Fruit fly (Drosophila melanogaster) ovary, adult (tissue): ENCODE data around the gene CG11404.

Experiments
- CG17801 ChIP-seq: fragments of 200-800 bp; optimal IDR thresholded peaks from 2 replicates; lab custom pipeline; 2019; ENCODE audit warnings: missing biosample characterization, mild to moderate bottlenecking, missing genetic modification characterization, moderate library complexity; ENCODE audit not compliant: partially characterized antibody

The CG11404 gene

DNA sequence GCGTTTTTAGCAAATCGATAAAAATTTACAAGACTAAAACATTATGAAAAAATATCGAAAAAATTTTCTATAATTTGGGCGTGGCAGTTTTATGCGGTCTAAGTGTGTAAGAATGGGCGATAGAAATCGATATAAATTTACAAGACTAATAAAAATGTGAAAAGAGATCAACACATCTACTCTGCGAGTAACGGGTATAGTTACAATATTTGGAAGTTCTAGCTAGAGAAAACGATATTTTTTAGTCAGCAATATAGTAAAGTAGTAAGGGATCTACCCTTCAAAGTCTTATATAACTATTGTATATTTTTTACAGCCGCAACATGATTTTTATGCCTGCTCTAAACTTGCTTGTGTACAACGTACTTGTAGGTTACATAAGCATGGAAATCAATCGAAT lies at the start of gene CG11404:
Gene CG11404, plus strand, starts transcription at position 301 of the 400 bp plus-strand sequence.
- TF ChIP-seq CG17801 (GFP tag; lab: Kevin White, UChicago): no peak

DNA sequence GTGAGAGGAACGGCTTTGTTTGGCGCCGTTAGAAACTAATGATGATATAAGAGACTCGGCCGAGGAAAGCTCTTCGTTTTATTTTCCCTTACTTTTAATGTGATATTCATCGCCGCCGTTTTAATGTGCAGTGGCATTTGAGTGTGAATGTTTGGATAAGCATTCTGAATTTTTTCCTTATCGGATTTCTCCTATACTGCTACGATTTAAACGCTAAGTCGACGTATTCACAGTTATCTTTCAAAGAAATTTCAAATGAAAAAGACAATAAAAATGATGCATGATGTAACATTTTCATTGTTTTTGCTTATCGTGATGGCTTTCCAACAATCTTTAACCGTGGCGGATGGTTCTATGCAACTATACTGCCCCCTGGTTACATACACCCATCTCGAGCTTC lies 46.9 kb upstream of the CG11404 start, which contains the start of gene CG43312:
Gene CG43312, plus strand, starts transcription at position 301 of the 400 bp plus-strand sequence.
- no peak for TF ChIP-seq CG17801 (GFP tag; lab: Kevin White, UChicago)

DNA sequence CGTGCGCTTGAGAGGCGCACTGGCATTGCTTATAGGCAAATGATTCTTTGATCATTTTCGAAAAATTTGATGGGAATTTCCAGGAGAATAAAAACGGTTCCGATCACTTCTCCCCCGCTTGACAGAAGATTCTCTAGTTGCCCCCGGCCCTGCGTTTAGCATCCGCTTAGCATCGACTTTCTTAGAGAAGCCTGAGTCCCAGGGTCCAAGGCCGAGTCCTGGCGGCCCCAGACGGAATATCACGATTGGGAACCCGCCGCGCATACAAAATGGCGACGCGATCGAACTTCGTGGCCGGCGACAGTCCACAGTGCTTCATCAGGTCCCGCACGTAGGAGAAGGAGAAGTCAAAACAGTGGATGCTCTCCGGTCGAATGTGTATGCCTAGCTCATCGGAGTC lies 44.5 kb upstream of the CG11404 start, which contains the start of gene CG43331:
Gene CG43331, minus strand, starts transcription at position 101 of the 400 bp plus-strand sequence.
- no peak for TF ChIP-seq CG17801 (GFP tag; lab: Kevin White, UChicago)

dm6 chr3L:22504323-22504722 lies 43.9 kb upstream of the CG11404 start, which contains the start of gene CG43330:
CG43330 (minus strand) TSS chr3L:22504423.
- no peak for TF ChIP-seq CG17801 (GFP tag; lab: Kevin White, UChicago)

DNA sequence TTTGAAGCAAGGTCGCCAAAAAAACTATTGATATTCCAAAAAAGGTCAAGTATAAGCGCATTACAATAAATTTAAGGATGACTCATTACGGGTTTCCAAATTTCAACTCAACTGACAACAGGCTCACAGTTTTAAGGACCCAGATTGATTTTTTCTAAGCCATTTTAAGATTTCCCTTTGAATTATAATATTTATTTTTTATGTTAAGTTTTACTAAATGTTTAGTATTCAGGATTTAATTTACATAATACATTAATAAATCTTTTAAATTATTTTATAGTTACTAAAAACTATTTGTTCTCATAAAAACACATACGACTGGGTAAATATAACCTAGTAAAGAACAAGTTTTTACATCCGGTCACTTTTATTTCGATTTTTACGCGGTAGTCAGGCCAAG lies 43.1 kb upstream of the CG11404 start, which contains the start of gene CG43329:
Gene CG43329, minus strand, starts transcription at position 101 of the 400 bp plus-strand sequence.
- no peak for TF ChIP-seq CG17801 (GFP tag; lab: Kevin White, UChicago)

DNA sequence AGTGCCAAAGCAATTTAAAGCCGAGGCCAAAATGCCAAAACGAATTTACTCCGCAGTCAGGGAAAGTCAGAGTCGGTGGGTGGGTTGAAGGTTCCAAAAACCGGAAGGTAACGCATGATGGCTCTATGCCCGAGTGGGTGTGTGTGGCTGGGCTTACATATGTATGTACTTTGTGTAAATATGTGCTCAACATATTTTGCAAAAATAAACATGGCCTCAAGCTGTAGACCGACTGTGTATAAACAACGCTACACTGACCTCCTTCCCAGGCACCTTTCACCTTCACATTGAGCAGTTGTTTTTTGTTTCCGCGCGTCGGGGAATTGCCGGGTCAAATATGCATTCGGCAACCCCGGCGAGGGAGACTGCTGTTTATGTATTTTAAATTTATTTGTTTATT lies 28.2 kb upstream of the CG11404 start:
- no peak for TF ChIP-seq CG17801 (GFP tag; lab: Kevin White, UChicago)

dm6 chr3L:22549926-22550325 lies 1.7 kb downstream of the CG11404 start, which contains the start of gene Trxr2:
Trxr2 (plus strand) TSS chr3L:22550226.
- no peak for TF ChIP-seq CG17801 (GFP tag; lab: Kevin White, UChicago)

DNA sequence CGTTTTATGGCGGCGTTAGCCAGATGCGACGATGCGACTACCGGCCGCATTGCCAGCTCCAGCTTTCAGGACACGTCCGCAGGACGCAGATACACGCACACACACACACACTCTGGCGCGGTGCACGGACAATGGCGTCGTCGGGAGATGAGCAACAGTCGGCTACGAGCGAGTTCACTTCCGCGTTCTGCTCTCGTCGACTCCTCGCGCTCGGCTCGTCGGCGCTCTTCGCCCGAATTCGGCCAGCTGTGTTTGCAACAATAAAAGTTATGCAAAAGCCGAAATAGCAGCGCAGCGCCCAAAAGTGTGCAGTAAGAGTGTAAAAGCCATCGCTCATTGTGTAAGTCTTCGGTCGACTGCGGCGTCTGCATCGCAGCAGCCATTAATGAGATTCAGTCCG lies 23.4 kb downstream of the CG11404 start:
- no peak for TF ChIP-seq CG17801 (GFP tag; lab: Kevin White, UChicago)

dm6 chr3L:22572272-22572671 lies 24.0 kb downstream of the CG11404 start:
- TF ChIP-seq CG17801 (GFP tag; lab: Kevin White, UChicago): no peak

dm6 chr3L:22586401-22587161 lies 38.3 kb downstream of the CG11404 start:
- no peak for TF ChIP-seq CG17801 (GFP tag; lab: Kevin White, UChicago)

- TF ChIP-seq CG17801 (GFP tag; lab: Kevin White, UChicago): no peak
These were observed 39.8 kb downstream of the CG11404 start for dm6 chr3L:22587890-22588645.

DNA sequence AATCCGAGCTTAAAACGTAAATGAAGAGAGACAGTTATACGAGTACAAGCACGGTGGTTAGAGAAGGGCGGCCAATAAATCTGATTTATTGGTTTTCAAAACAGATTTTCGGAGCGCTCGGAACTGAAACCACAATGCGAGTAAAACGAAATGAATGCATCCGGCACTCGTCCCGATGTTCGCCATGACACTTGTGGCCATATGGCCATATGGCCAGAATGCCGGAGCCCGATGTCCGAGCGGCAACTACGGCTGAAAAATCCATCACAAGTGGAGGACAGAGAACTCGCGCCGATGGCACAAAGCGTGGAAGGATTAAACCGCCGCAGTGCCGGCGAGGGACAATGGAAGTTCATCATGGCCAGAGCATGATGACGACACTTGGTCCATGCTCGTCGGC lies 40.9 kb downstream of the CG11404 start:
- no peak for TF ChIP-seq CG17801 (GFP tag; lab: Kevin White, UChicago)
